Worm (Caenorhabditis elegans) whole organism, mixed stage, embryonic: ENCODE results near the gene hlh-27.

Experiments used
- ces-1 ChIP-seq: fragments of 150-350 bp; optimal IDR thresholded peaks from 2 replicates; lab custom pipeline; 2014; ENCODE audit warnings: missing biosample characterization, missing genetic modification reagents, missing genetic modification characterization
- elt-1 ChIP-seq: sonication (generic microtip); optimal IDR thresholded peaks from 2 replicates; lab custom pipeline; 2017; ENCODE audit warnings: missing genetic modification characterization, mild to moderate bottlenecking, missing compliant biosample characterization, antibody characterized with exemption, moderate library complexity, borderline replicate concordance; ENCODE audit not compliant: insufficient read depth
- elt-3 ChIP-seq: fragments of 150-350 bp; optimal IDR thresholded peaks from 2 replicates; lab custom pipeline; 2014; ENCODE audit warnings: missing biosample characterization, missing genetic modification characterization
- lsy-2 ChIP-seq: fragments of 150-350 bp; optimal IDR thresholded peaks from 2 replicates; lab custom pipeline; 2014; ENCODE audit warnings: missing biosample characterization, missing genetic modification characterization
- mab-5 ChIP-seq: fragments of 150-350 bp; optimal IDR thresholded peaks from 2 replicates; lab custom pipeline; 2014; ENCODE audit warnings: missing biosample characterization, missing genetic modification characterization
- nhr-12 ChIP-seq: fragments of 150-350 bp; optimal IDR thresholded peaks from 2 replicates; lab custom pipeline; 2014; ENCODE audit warnings: missing biosample characterization, missing genetic modification characterization
- nhr-28 ChIP-seq: fragments of 150-350 bp; optimal IDR thresholded peaks from 2 replicates; lab custom pipeline; 2014; ENCODE audit warnings: missing biosample characterization, missing genetic modification characterization
- nhr-76 ChIP-seq: sonication (generic microtip); optimal IDR thresholded peaks from 2 replicates; lab custom pipeline; 2017; ENCODE audit warnings: missing biosample characterization, missing genetic modification characterization
- unc-39 ChIP-seq: fragments of 150-350 bp; optimal IDR thresholded peaks from 2 replicates; lab custom pipeline; 2014; ENCODE audit warnings: missing biosample characterization, missing genetic modification characterization
- ztf-11 ChIP-seq: fragments of 150-350 bp; optimal IDR thresholded peaks from 2 replicates; lab custom pipeline; 2014; ENCODE audit warnings: missing biosample characterization, missing genetic modification characterization

- TF ChIP-seq lsy-2 (tag; lab: Kevin White, UChicago) (no peak), elt-1 (tag; lab: Kevin White, UChicago) (no peak), nhr-76 (no peak), unc-39 (tag; lab: Kevin White, UChicago) (no peak), nhr-12 (tag; lab: Kevin White, UChicago) (no peak), ces-1 (GFP tag; lab: Kevin White, UChicago) (no peak), ztf-11 (tag; lab: Kevin White, UChicago) (no peak), nhr-28 (no peak), elt-3 (tag; lab: Kevin White, UChicago) (no peak), mab-5 (tag; lab: Kevin White, UChicago) (no peak)
Measured at ce11 chrII:5554788-5555187, 14.8 kb upstream of the hlh-27 start.
